Worm (Caenorhabditis elegans) whole organism, L4/young adult: ENCODE data around the gene ZK105.1.

Experiments used
- W03F9.2 ChIP-seq: fragments of 150-350 bp; optimal IDR thresholded peaks from 2 replicates; lab custom pipeline; 2014; ENCODE audit warnings: missing biosample characterization, missing genetic modification characterization
- him-1 ChIP-seq: sonication (generic microtip); optimal IDR thresholded peaks from 2 replicates; lab custom pipeline; 2016; ENCODE audit warnings: missing genotype, missing genetic modification reagents, missing genetic modification characterization, missing compliant biosample characterization

DNA sequence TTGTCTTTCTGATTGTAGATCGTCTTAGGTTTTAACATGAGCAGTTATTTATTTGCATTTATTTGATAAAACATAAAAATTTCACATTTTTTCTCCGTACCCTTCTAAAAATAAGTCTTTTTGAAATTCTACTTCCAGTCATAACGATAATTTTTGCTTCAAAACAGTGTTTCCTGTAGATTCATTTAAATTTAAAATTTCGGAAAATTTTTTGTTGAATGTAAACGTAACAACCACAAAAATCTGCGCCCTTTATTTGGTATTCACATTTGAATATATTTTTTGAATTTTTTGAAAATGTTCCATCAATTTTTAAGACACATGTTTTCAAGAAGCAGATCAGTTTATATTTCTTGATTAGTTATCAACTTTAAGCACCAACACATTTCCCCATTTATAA is 31.6 kb downstream of the ZK105.1 start:
- TF ChIP-seq W03F9.2 (tag; lab: Kevin White, UChicago) (no peak), him-1 (tag; lab: Kevin White, UChicago) (no peak)
